Worm (Caenorhabditis elegans) whole organism, mixed stage, embryonic: ENCODE data around the gene cpg-1.

Source experiments
- M03D4.4 ChIP-seq: sonication (generic microtip); optimal IDR thresholded peaks from 2 replicates; lab custom pipeline; 2017; ENCODE audit warnings: mild to moderate bottlenecking, missing genetic modification characterization, missing compliant biosample characterization
- blmp-1 ChIP-seq: fragments of 150-350 bp; optimal IDR thresholded peaks from 2 replicates; lab custom pipeline; 2014; ENCODE audit warnings: missing biosample characterization, missing genetic modification characterization
- ceh-39 ChIP-seq: fragments of 150-350 bp; optimal IDR thresholded peaks from 2 replicates; lab custom pipeline; 2014; ENCODE audit warnings: missing biosample characterization, missing genetic modification characterization
- lin-13 ChIP-seq: fragments of 150-350 bp; optimal IDR thresholded peaks from 2 replicates; lab custom pipeline; 2014; ENCODE audit warnings: missing biosample characterization, missing genetic modification characterization
- nhr-2 ChIP-seq: fragments of 150-350 bp; optimal IDR thresholded peaks from 2 replicates; lab custom pipeline; 2014; ENCODE audit warnings: missing biosample characterization, missing genetic modification characterization
- nhr-237 ChIP-seq: fragments of 150-350 bp; optimal IDR thresholded peaks from 2 replicates; lab custom pipeline; 2014; ENCODE audit warnings: missing biosample characterization, missing genetic modification characterization
- nhr-28 ChIP-seq: fragments of 150-350 bp; optimal IDR thresholded peaks from 2 replicates; lab custom pipeline; 2014; ENCODE audit warnings: missing biosample characterization, missing genetic modification characterization
- pha-4 ChIP-seq: fragments of 150-350 bp; optimal IDR thresholded peaks from 2 replicates; lab custom pipeline; 2018; ENCODE audit warnings: missing biosample characterization, missing genetic modification reagents, missing genetic modification characterization
- tbx-8 ChIP-seq: fragments of 200-800 bp; sonication (Bioruptor generic); optimal IDR thresholded peaks from 2 replicates; lab custom pipeline; 2018; ENCODE audit warnings: mild to moderate bottlenecking, missing genetic modification characterization, moderate library complexity, missing compliant biosample characterization
- unc-39 ChIP-seq: fragments of 150-350 bp; optimal IDR thresholded peaks from 2 replicates; lab custom pipeline; 2014; ENCODE audit warnings: missing biosample characterization, missing genetic modification characterization
- ztf-11 ChIP-seq: fragments of 150-350 bp; optimal IDR thresholded peaks from 2 replicates; lab custom pipeline; 2014; ENCODE audit warnings: missing biosample characterization, missing genetic modification characterization

- TF ChIP-seq ceh-39 (tag; lab: Kevin White, UChicago) (no peak), nhr-2 (tag; lab: Kevin White, UChicago) (no peak), pha-4 (tag; lab: Kevin White, UChicago) (no peak), nhr-237 (tag; lab: Kevin White, UChicago) (no peak), tbx-8 (GFP tag; lab: Kevin White, UChicago) (no peak), lin-13 (no peak), M03D4.4 (no peak), ztf-11 (no peak), unc-39 (tag; lab: Kevin White, UChicago) (no peak), nhr-28 (tag; lab: Kevin White, UChicago) (no peak), blmp-1 (tag; lab: Kevin White, UChicago) (no peak)
Observed at ce11 chrIII:4498938-4499337, 9.8 kb downstream of the cpg-1 start, which contains the start of the genes C07G2.5 and atf-7.
